Fruit fly (Drosophila melanogaster): ENCODE results near the gene eater.

Gene eater

dm6 chr3R:27111784-27112602 is 12.5 kb upstream of the eater start, which contains the start of the genes gb and CG5815 (continued):
- TF ChIP-seq CoRest (tag; optimal IDR thresholded peaks at IDR 0.05) = peak; percentile 95
- TF ChIP-seq Mad (GFP tag; optimal IDR thresholded peaks at IDR 0.05) = peak; percentile 92
- TF ChIP-seq amos (GFP tag; IDR thresholded peaks at IDR 0.05; ENCODE audit: partially characterized antibody) = peak; percentile 86
- TF ChIP-seq HmgD (GFP tag; optimal IDR thresholded peaks at IDR 0.05) = no peak
- no peak for TF ChIP-seq Sox100B (GFP tag; optimal IDR thresholded peaks at IDR 0.05)
- peak; percentile 38 for TF ChIP-seq disco-r (GFP tag; optimal IDR thresholded peaks at IDR 0.05)
- no peak for TF ChIP-seq pita (GFP tag; optimal IDR thresholded peaks at IDR 0.05)
- peak; percentile 96 for TF ChIP-seq CG12659 (GFP tag; optimal IDR thresholded peaks at IDR 0.05)
- peak; percentile 89 for TF ChIP-seq Six4 (GFP tag; optimal IDR thresholded peaks at IDR 0.05)
- peak; percentile 88 for TF ChIP-seq tio (GFP tag; optimal IDR thresholded peaks at IDR 0.05)
- TF ChIP-seq row (GFP tag; IDR thresholded peaks at IDR 0.05) = peak; percentile 97
- peak; percentile 87 for TF ChIP-seq CG32772 (GFP tag; IDR thresholded peaks at IDR 0.05)
- peak; percentile 95 for TF ChIP-seq unc-4 (GFP tag; IDR thresholded peaks at IDR 0.05; ENCODE audit: partially characterized antibody)
- TF ChIP-seq Max (GFP tag; optimal IDR thresholded peaks at IDR 0.05) = peak; percentile 96
- peak; percentile 81 for TF ChIP-seq ap (GFP tag; IDR thresholded peaks at IDR 0.05)
- peak; percentile 96 for TF ChIP-seq psq (GFP tag; optimal IDR thresholded peaks at IDR 0.05)
- peak; percentile 70 for TF ChIP-seq CG6854 (GFP tag; optimal IDR thresholded peaks at IDR 0.05)
- TF ChIP-seq chif (GFP tag; optimal IDR thresholded peaks at IDR 0.05) = peak; percentile 78 to 84
- peak; percentile 65 for TF ChIP-seq CG17186 (GFP tag; optimal IDR thresholded peaks at IDR 0.05)
- TF ChIP-seq CG3995 (GFP tag; optimal IDR thresholded peaks at IDR 0.05) = peak; percentile 53
- TF ChIP-seq HLH3B (GFP tag; IDR thresholded peaks at IDR 0.05) = peak; percentile 86
- peak; percentile 80 for TF ChIP-seq kay (GFP tag; optimal IDR thresholded peaks at IDR 0.05)
- peak; percentile 87 for TF ChIP-seq fd3F (GFP tag; optimal IDR thresholded peaks at IDR 0.05)
- TF ChIP-seq Optix (GFP tag; IDR thresholded peaks at IDR 0.05) = peak; percentile 90
- peak; percentile 81 for TF ChIP-seq zen (tag; optimal IDR thresholded peaks at IDR 0.05)
- TF ChIP-seq CkIIα-i1 (GFP tag; IDR thresholded peaks at IDR 0.05) = no peak
- peak; percentile 91 for TF ChIP-seq Fer3 (tag; optimal IDR thresholded peaks at IDR 0.05)
- TF ChIP-seq Nf-YC (tag; optimal IDR thresholded peaks at IDR 0.05) = peak; percentile 82
- peak; percentile 86 for TF ChIP-seq CG8765 (GFP tag; IDR thresholded peaks at IDR 0.05)
- TF ChIP-seq CG7987 (GFP tag; optimal IDR thresholded peaks at IDR 0.05) = peak; percentile 88
- peak; percentile 75 for TF ChIP-seq CG9437 (GFP tag; optimal IDR thresholded peaks at IDR 0.05)
- peak; percentile 88 for TF ChIP-seq CG17359 (tag; optimal IDR thresholded peaks at IDR 0.05)
- TF ChIP-seq pzg (GFP tag; optimal IDR thresholded peaks at IDR 0.05) = peak; percentile 60
- peak; percentile 78 for TF ChIP-seq trh (GFP tag; optimal IDR thresholded peaks at IDR 0.05)
- TF ChIP-seq ewg (GFP tag; optimal IDR thresholded peaks at IDR 0.05) = peak; percentile 85
- peak; percentile 97 for TF ChIP-seq HLH4C (GFP tag; IDR thresholded peaks at IDR 0.05; ENCODE audit: partially characterized antibody)
- peak; percentile 94 for TF ChIP-seq Xbp1 (GFP tag; optimal IDR thresholded peaks at IDR 0.05)
- peak; percentile 83 for TF ChIP-seq ssp (GFP tag; IDR thresholded peaks at IDR 0.05)
- TF ChIP-seq CG9797 (GFP tag; optimal IDR thresholded peaks at IDR 0.05) = peak; percentile 83
- TF ChIP-seq CG4404 (GFP tag; IDR thresholded peaks at IDR 0.05) = peak; percentile 85
- peak; percentile 76 for TF ChIP-seq jing (GFP tag; optimal IDR thresholded peaks at IDR 0.05)
- peak; percentile 83 for TF ChIP-seq CG10979 (tag; optimal IDR thresholded peaks at IDR 0.05)
- TF ChIP-seq ash1 (GFP tag; optimal IDR thresholded peaks at IDR 0.05) = no peak
- peak; percentile 81 for TF ChIP-seq cato (GFP tag; optimal IDR thresholded peaks at IDR 0.05; ENCODE audit: borderline replicate concordance)
- peak; percentile 76 for TF ChIP-seq CG15011 (GFP tag; optimal IDR thresholded peaks at IDR 0.05)
- peak; percentile 89 for TF ChIP-seq zfh2 (GFP tag; optimal IDR thresholded peaks at IDR 0.05)
- no peak for TF ChIP-seq pb (GFP tag; optimal IDR thresholded peaks at IDR 0.05)
- peak; percentile 73 for TF ChIP-seq bowl (GFP tag; IDR thresholded peaks at IDR 0.05)
- TF ChIP-seq sens-2 (GFP tag; IDR thresholded peaks at IDR 0.05) = peak; percentile 73; the same call in 1 of the 2 replicates
